Worm (Caenorhabditis elegans) whole organism, L3 larva: ENCODE data around the gene C37E2.3.

Experiments
- ZK546.5 ChIP-seq: sonication (generic microtip); optimal IDR thresholded peaks from 2 replicates; lab custom pipeline; 2017; ENCODE audit warnings: missing biosample characterization, missing genetic modification characterization
- aly-2 ChIP-seq: fragments of 150-350 bp; optimal IDR thresholded peaks from 2 replicates; lab custom pipeline; 2014; ENCODE audit warnings: missing biosample characterization, missing genetic modification characterization
- ceh-28 ChIP-seq: fragments of 150-350 bp; optimal IDR thresholded peaks from 2 replicates; lab custom pipeline; 2014; ENCODE audit warnings: missing biosample characterization, missing genetic modification reagents, missing genetic modification characterization
- elt-2 ChIP-seq: sonication (generic microtip); optimal IDR thresholded peaks from 2 replicates; lab custom pipeline; 2016; ENCODE audit warnings: missing genetic modification reagents, mild to moderate bottlenecking, missing genetic modification characterization, missing compliant biosample characterization
- elt-3 ChIP-seq, 3 experiments: fragments of 150-350 bp in 1 of 3; sonication (generic microtip) in 2 of 3; optimal IDR thresholded peaks; 2 replicates in 2 of 3; 4 replicates in 1 of 3; lab custom pipeline; 2014 to 2017; ENCODE audit warnings: missing biosample characterization in 3 of 3, missing genetic modification characterization in 3 of 3
- fkh-10 ChIP-seq: sonication (generic microtip); optimal IDR thresholded peaks from 2 replicates; lab custom pipeline; 2017; ENCODE audit warnings: missing biosample characterization, missing genetic modification reagents, missing genetic modification characterization
- fos-1 ChIP-seq: fragments of 150-350 bp; optimal IDR thresholded peaks from 2 replicates; lab custom pipeline; 2014; ENCODE audit warnings: missing biosample characterization, missing genetic modification characterization
- hmg-11 ChIP-seq: sonication (generic microtip); optimal IDR thresholded peaks from 2 replicates; lab custom pipeline; 2016; ENCODE audit warnings: missing genetic modification characterization, missing compliant biosample characterization
- lin-15B ChIP-seq: fragments of 150-350 bp; optimal IDR thresholded peaks from 2 replicates; lab custom pipeline; 2014; ENCODE audit warnings: missing biosample characterization, missing genetic modification characterization
- nhr-43 ChIP-seq: sonication (generic microtip); optimal IDR thresholded peaks from 2 replicates; lab custom pipeline; 2016; ENCODE audit warnings: mild to moderate bottlenecking, missing genetic modification characterization, missing compliant biosample characterization; ENCODE audit not compliant: poor library complexity, severe bottlenecking
- nhr-67 ChIP-seq: fragments of 150-350 bp; optimal IDR thresholded peaks from 2 replicates; lab custom pipeline; 2014; ENCODE audit warnings: missing biosample characterization, missing genetic modification characterization
- nhr-77 ChIP-seq: fragments of 150-350 bp; optimal IDR thresholded peaks from 2 replicates; lab custom pipeline; 2014; ENCODE audit warnings: missing biosample characterization, missing genetic modification characterization
- pqm-1 ChIP-seq: fragments of 150-350 bp; optimal IDR thresholded peaks from 2 replicates; lab custom pipeline; 2017; ENCODE audit warnings: missing biosample characterization, missing genetic modification characterization, inconsistent platforms
- sea-2 ChIP-seq: fragments of 150-350 bp; sonication (generic microtip); optimal IDR thresholded peaks from 4 replicates; lab custom pipeline; 2014; ENCODE audit warnings: missing biosample characterization, missing genetic modification reagents, missing genetic modification characterization
- skn-1 ChIP-seq: fragments of 150-350 bp; optimal IDR thresholded peaks from 2 replicates; lab custom pipeline; 2014; ENCODE audit warnings: missing biosample characterization, missing genetic modification characterization
- unc-39 ChIP-seq: sonication (generic microtip); optimal IDR thresholded peaks from 4 replicates; lab custom pipeline; 2017; ENCODE audit warnings: missing biosample characterization, missing genetic modification characterization
- unc-62 ChIP-seq: fragments of 150-350 bp; sonication (generic microtip); optimal IDR thresholded peaks from 4 replicates; lab custom pipeline; 2014; ENCODE audit warnings: missing biosample characterization, missing genetic modification reagents, missing genetic modification characterization
- zag-1 ChIP-seq: fragments of 150-350 bp; optimal IDR thresholded peaks from 2 replicates; lab custom pipeline; 2014; ENCODE audit warnings: missing biosample characterization, missing genetic modification characterization
- ztf-11 ChIP-seq: fragments of 150-350 bp; optimal IDR thresholded peaks from 2 replicates; lab custom pipeline; 2014; ENCODE audit warnings: missing biosample characterization, missing genetic modification characterization
- ztf-4 ChIP-seq: fragments of 150-350 bp; optimal IDR thresholded peaks from 2 replicates; lab custom pipeline; 2014; ENCODE audit warnings: missing biosample characterization, missing genetic modification characterization

The C37E2.3 gene

DNA sequence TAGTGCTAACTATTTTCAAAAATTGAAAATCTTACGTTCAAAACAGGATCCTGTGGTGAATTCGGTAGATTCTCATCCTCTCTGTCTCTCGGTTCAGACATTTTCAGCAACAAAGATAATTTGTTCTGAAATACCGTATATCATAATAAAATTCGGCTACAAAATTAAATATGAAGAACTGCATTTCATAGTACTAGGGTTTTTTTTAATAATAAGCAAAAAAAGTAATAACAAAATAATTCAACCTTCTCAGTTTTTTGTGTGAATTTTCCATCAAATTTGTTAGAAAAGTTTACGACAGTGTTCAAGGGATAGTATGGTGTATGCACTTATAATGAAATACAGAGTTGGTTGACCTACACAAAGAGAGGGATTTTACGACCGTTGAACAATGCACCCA lies 42.9 kb downstream of the C37E2.3 start, which contains the start of gene K06G5.3:
Gene K06G5.3, minus strand, starts transcription at position 101 of the 400 bp plus-strand sequence.
- TF ChIP-seq fos-1 (tag; lab: Kevin White, UChicago) (no peak), pqm-1 (no peak), fkh-10 (GFP tag; lab: Kevin White, UChicago) (no peak), ZK546.5 (tag; lab: Kevin White, UChicago) (no peak), zag-1 (tag; lab: Kevin White, UChicago) (no peak), ztf-4 (tag; lab: Kevin White, UChicago) (no peak), elt-3 (tag; optimal IDR thresholded peaks at IDR 0.05; lab: Kevin White, UChicago) (no peak), skn-1 (tag; lab: Kevin White, UChicago) (no peak), unc-39 (tag; lab: Kevin White, UChicago) (no peak), ceh-28 (tag; lab: Kevin White, UChicago) (no peak), ztf-11 (no peak)

DNA sequence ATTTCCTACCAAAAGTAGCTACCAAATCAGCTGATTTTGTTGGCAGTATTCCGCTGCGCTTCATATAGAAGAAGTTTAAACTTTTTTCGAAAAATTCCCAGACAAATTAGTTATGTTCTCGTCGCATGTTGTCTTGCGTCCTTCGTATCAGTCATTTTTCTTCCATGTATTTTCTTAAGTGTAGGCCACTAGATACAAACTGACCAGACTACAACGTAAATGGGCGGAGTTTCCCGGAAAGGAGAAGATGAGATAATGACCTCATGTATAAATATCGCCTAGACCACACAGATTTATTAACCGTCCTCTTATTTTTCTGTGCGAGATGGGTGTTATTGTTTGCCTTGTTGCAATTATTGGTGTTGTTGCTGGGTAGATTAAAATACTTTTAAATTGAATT lies 45.0 kb downstream of the C37E2.3 start, which contains the start of gene cyp-13B2:
Gene cyp-13B2, plus strand, starts transcription at position 301 of the 400 bp plus-strand sequence.
- no peak for TF ChIP-seq nhr-67 (tag; lab: Kevin White, UChicago)
- TF ChIP-seq ceh-28 (tag; lab: Kevin White, UChicago) = no peak
- no peak for TF ChIP-seq aly-2 (tag; lab: Kevin White, UChicago)
- no peak for TF ChIP-seq ztf-11
- no peak for TF ChIP-seq zag-1 (tag; lab: Kevin White, UChicago)
- TF ChIP-seq sea-2 (GFP tag; lab: Kevin White, UChicago) = no peak
- TF ChIP-seq fos-1 (tag; lab: Kevin White, UChicago) = no peak
- TF ChIP-seq nhr-77 (tag; lab: Kevin White, UChicago) = no peak
- TF ChIP-seq hmg-11 (tag; lab: Kevin White, UChicago) = no peak
- TF ChIP-seq elt-2 (tag; lab: Kevin White, UChicago) = no peak
- no peak for TF ChIP-seq ztf-4 (tag; lab: Kevin White, UChicago)
- no peak for TF ChIP-seq elt-3 (tag; optimal IDR thresholded peaks at IDR 0.05; lab: Kevin White, UChicago)

DNA sequence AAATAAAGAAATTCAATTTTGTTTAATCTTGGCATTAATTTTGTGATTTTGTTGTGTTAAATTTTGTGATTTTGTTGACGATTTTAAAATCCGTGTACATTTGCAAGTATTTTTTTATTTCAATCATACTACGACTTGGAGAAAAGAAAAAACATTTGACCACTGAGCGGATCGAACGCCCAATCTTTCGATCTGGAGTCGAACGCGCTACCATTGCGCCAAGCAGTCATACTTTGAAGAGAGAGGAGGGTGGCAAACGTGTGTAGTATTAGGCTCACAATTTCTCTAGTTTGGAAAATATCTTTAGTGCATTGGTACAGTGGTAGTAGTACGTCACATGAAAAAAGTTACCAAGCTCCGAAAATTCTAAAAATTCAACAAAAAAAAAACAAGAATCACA lies 48.5 kb downstream of the C37E2.3 start:
- TF ChIP-seq lin-15B (tag; lab: Kevin White, UChicago) = no peak
- peak; percentile 58 for TF ChIP-seq nhr-43 (tag; lab: Kevin White, UChicago)
- TF ChIP-seq unc-62 (GFP tag; lab: Kevin White, UChicago) = no peak
- peak; percentile 18 for TF ChIP-seq elt-2 (tag; lab: Kevin White, UChicago)
- peak; percentile 58 for TF ChIP-seq hmg-11 (tag; lab: Kevin White, UChicago)
